Fruit fly (Drosophila melanogaster): ENCODE results near the gene CG10512.

The CG10512 gene

dm6 chr3L:21256062-21257023, 53.6 kb downstream of the CG10512 start:
- TF ChIP-seq vri (GFP tag; optimal IDR thresholded peaks at IDR 0.05) (peak; percentile 38), Ets96B (tag; optimal IDR thresholded peaks at IDR 0.05) (no peak), topi (GFP tag; optimal IDR thresholded peaks at IDR 0.05) (peak; percentile 56), CG3919 (GFP tag; optimal IDR thresholded peaks at IDR 0.05) (no peak), Hr39 (GFP tag; optimal IDR thresholded peaks at IDR 0.05) (peak; percentile 22), CG31627 (GFP tag; optimal IDR thresholded peaks at IDR 0.05) (peak; percentile 15), Smox (GFP tag; optimal IDR thresholded peaks at IDR 0.05) (peak; percentile 30), CG6854 (GFP tag; optimal IDR thresholded peaks at IDR 0.05) (peak; percentile 13), lz (GFP tag; optimal IDR thresholded peaks at IDR 0.05) (peak; percentile 20), Eip78C (GFP tag) (peak; percentile 83), Sox102F (GFP tag; optimal IDR thresholded peaks at IDR 0.05) (peak; percentile 50), acj6 (GFP tag; optimal IDR thresholded peaks at IDR 0.05) (no peak), Met (GFP tag; optimal IDR thresholded peaks at IDR 0.05) (peak; percentile 57), CG15336 (GFP tag; IDR thresholded peaks at IDR 0.05) (no peak), svp (GFP tag) (peak; percentile 75), Blimp-1 (GFP tag; optimal IDR thresholded peaks at IDR 0.05) (peak; percentile 30), esn (GFP tag; optimal IDR thresholded peaks at IDR 0.05) (peak; percentile 51)
